Worm (Caenorhabditis elegans) whole organism, young adult: ENCODE data around the gene C54F6.6.

Experiments used
- F33H1.4 ChIP-seq: fragments of 200-800 bp; sonication (Bioruptor generic); IDR thresholded peaks from 2 replicates; pipeline ENCODE4 v1.3.6; 2022; ENCODE audit warnings: missing genetic modification reagents, missing genetic modification characterization, missing compliant biosample characterization
- ama-1 ChIP-seq, 3 experiments: fragments of 150-350 bp in 1 of 3; sonication (generic microtip) in 2 of 3; optimal IDR thresholded peaks; 2 replicates each; lab custom pipeline; 2014 to 2018; ENCODE audit warnings: missing biosample characterization in 2 of 3, missing genetic modification characterization in 2 of 3, missing genetic modification reagents in 2 of 3
- attf-3 ChIP-seq: fragments of 200-800 bp; sonication (Bioruptor generic); conservative IDR thresholded peaks from 2 replicates; pipeline ENCODE4 v1.3.6; 2022; ENCODE audit warnings: missing genetic modification reagents, missing genetic modification characterization, missing compliant biosample characterization
- nhr-179 ChIP-seq: sonication (generic microtip); optimal IDR thresholded peaks from 2 replicates; lab custom pipeline; 2016; ENCODE audit warnings: mild to moderate bottlenecking, missing genetic modification characterization, missing compliant biosample characterization
- repo-1 ChIP-seq: sonication (generic microtip); optimal IDR thresholded peaks from 2 replicates; lab custom pipeline; 2017; ENCODE audit warnings: mild to moderate bottlenecking, missing genetic modification characterization, missing compliant biosample characterization
- snpc-4 ChIP-seq, 5 experiments: fragments of 150-350 bp in 1 of 5; sonication (generic microtip) in 4 of 5; optimal IDR thresholded peaks; 2 replicates each; lab custom pipeline; 2014 to 2018; ENCODE audit warnings: missing genetic modification characterization in 5 of 5, missing biosample characterization in 3 of 5, antibody characterized with exemption in 2 of 5, mild to moderate bottlenecking in 2 of 5, missing compliant biosample characterization in 2 of 5, missing genotype in 2 of 5, moderate library complexity in 2 of 5, missing genetic modification reagents in 1 of 5

- TF ChIP-seq F33H1.4 (no peak), repo-1 (tag; lab: Kevin White, UChicago) (no peak), ama-1 (optimal IDR thresholded peaks at IDR 0.05; lab: Kevin White, UChicago) (no peak), ama-1 (GFP tag; optimal IDR thresholded peaks at IDR 0.05; lab: Kevin White, UChicago) (no peak), snpc-4 (GFP tag; optimal IDR thresholded peaks at IDR 0.05; lab: Kevin White, UChicago) (no peak), snpc-4 (tag; optimal IDR thresholded peaks at IDR 0.05; lab: Kevin White, UChicago) (no peak), nhr-179 (tag; lab: Kevin White, UChicago) (no peak), attf-3 (GFP tag; lab: Robert Waterston, UW) (no peak)
Measured at ce11 chrV:7497440-7497839, 26.1 kb upstream of the C54F6.6 start, which contains the start of gene srh-79.
